Worm (Caenorhabditis elegans): ENCODE measurements around the gene samt-1.

ce11 chrIV:2935194-2935593, 4.0 kb downstream of the samt-1 start:
- TF ChIP-seq flt-1 (GFP tag; IDR thresholded peaks at IDR 0.05) (no peak), med-1 (GFP tag; optimal IDR thresholded peaks at IDR 0.05; ENCODE audit: insufficient read depth) (no peak), ref-1 (GFP tag; conservative IDR thresholded peaks at IDR 0.05) (no peak), tab-1 (GFP tag; IDR thresholded peaks at IDR 0.05) (no peak), cog-1 (tag; optimal IDR thresholded peaks at IDR 0.05) (no peak)

Measured in whole organism, midembryonic.